Fruit fly (Drosophila melanogaster): ENCODE results near the gene Las.

dm6 chr3L:20413304-20413703 lies 18.9 kb downstream of the Las start, which contains the start of gene zye:
- TF ChIP-seq CrebA (GFP tag; optimal IDR thresholded peaks at IDR 0.05; ENCODE audit: borderline replicate concordance) (no peak), rgr (GFP tag; optimal IDR thresholded peaks at IDR 0.05) (no peak), N (GFP tag; optimal IDR thresholded peaks at IDR 0.05) (no peak), dmrt93B (GFP tag; optimal IDR thresholded peaks at IDR 0.05) (no peak), tai (GFP tag; optimal IDR thresholded peaks at IDR 0.05) (no peak), GATAd (GFP tag; optimal IDR thresholded peaks at IDR 0.05) (no peak), fru (GFP tag; optimal IDR thresholded peaks at IDR 0.05) (no peak)

Data from whole organism, wandering third instar larva.